Worm (Caenorhabditis elegans): ENCODE measurements around the gene ugt-43.

DNA sequence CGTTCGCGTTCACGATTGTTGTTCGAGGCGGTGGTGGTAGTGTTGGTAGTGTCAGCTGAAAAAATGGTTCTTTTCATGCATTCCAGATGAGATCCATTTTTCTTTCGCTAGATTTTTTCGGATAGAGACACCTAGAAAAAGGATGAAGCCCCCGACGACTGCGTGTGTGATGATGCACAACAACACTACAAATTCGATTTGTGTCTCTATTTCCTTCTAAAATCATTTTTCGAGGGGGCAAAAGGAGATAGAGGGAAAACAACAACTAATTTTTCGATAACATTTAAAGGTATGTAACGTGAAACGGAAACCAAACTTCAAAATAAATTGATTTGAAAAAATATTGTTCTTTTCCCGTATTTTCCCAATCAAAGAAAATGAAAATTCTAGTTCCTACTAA is 36.1 kb downstream of the ugt-43 start:
- TF ChIP-seq nhr-237 (tag; optimal IDR thresholded peaks at IDR 0.05) (no peak), lin-13 (GFP tag; optimal IDR thresholded peaks at IDR 0.05) (no peak), snpc-4 (tag; optimal IDR thresholded peaks at IDR 0.05) (no peak), nhr-12 (tag; optimal IDR thresholded peaks at IDR 0.05) (no peak), ZK546.5 (tag; optimal IDR thresholded peaks at IDR 0.05) (no peak), ama-1 (optimal IDR thresholded peaks at IDR 0.05) (no peak), peb-1 (tag; optimal IDR thresholded peaks at IDR 0.05) (no peak), unc-39 (tag; optimal IDR thresholded peaks at IDR 0.05) (no peak), blmp-1 (tag; optimal IDR thresholded peaks at IDR 0.05; ENCODE audit: insufficient read depth) (no peak), zag-1 (tag; optimal IDR thresholded peaks at IDR 0.05) (no peak), unc-62 (GFP tag; optimal IDR thresholded peaks at IDR 0.05) (no peak), C34F6.9 (tag; optimal IDR thresholded peaks at IDR 0.05) (no peak)

All from whole organism, L2 larva.